Fruit fly (Drosophila melanogaster): ENCODE results near the gene eEF1delta.

DNA sequence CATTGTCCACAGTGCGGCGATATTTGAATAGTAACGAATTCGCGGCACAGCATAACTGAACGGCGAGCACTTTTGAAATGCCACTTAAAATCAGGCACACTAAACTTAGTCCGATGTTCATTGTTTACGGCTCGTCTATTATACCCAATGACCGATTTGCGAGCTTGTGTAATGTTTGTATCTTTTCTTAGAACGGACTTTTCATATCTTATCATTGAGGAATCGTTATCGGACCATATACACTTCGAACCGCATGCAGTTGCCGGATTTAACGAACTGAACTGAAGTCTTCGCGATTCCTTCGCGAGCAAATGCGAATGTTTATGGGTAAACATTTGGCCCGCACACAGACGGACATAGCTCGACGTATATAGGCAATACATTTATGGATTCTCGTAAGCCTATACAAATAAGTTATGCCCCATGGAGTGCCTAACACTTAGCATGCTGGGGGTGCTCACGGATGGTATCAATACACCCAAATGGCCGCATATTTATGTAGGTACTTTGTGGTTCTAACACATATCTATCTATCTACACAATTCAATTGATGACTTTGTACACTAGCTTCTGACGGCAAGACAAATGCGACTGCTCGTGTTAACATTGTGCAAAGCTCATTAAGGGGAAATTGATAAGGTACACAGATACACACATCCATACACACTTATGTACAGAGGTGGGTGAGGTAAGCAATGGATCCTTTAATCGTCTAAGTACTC is 5.6 kb downstream of the eEF1delta start, which contains the start of gene mthl15:
- TF ChIP-seq CG33017 (tag; optimal IDR thresholded peaks at IDR 0.05) (no peak), kay (GFP tag; ENCODE audit: borderline replicate concordance) (no peak), Crg-1 (GFP tag; optimal IDR thresholded peaks at IDR 0.05) (no peak), Mnt (GFP tag; optimal IDR thresholded peaks at IDR 0.05) (no peak), CG14711 (tag; optimal IDR thresholded peaks at IDR 0.05) (no peak), CG5204 (GFP tag; optimal IDR thresholded peaks at IDR 0.05) (no peak)

All from whole organism, adult.